Worm (Caenorhabditis elegans): Measurements from ENCODE around the gene C55C3.1.

ce11 chrIV:5741045-5741444 is 32.1 kb downstream of the C55C3.1 start, which contains the start of gene chil-11:
- TF ChIP-seq ama-1 (optimal IDR thresholded peaks at IDR 0.05) (no peak), nhr-237 (tag; optimal IDR thresholded peaks at IDR 0.05) (no peak), nhr-12 (tag; optimal IDR thresholded peaks at IDR 0.05) (no peak), lsy-2 (tag; optimal IDR thresholded peaks at IDR 0.05) (no peak), vab-15 (tag; optimal IDR thresholded peaks at IDR 0.05) (no peak), lin-14 (GFP tag; optimal IDR thresholded peaks at IDR 0.05) (no peak), elt-2 (tag; optimal IDR thresholded peaks at IDR 0.05) (no peak), jun-1 (tag; optimal IDR thresholded peaks at IDR 0.05) (no peak), unc-30 (tag; optimal IDR thresholded peaks at IDR 0.05) (no peak), pag-3 (tag; optimal IDR thresholded peaks at IDR 0.05; ENCODE audit: borderline replicate concordance, insufficient read depth) (no peak), lin-39 (tag; optimal IDR thresholded peaks at IDR 0.05) (no peak), ztf-11 (tag; optimal IDR thresholded peaks at IDR 0.05) (no peak), mdl-1 (tag; optimal IDR thresholded peaks at IDR 0.05) (no peak)
